Fruit fly (Drosophila melanogaster): ENCODE measurements around the gene lectin-33A.

The lectin-33A gene

dm6 chr2L:10986138-10986537 is 15.7 kb upstream of the lectin-33A start (continued):
- TF ChIP-seq net (GFP tag; optimal IDR thresholded peaks at IDR 0.05) (no peak), CG10631 (GFP tag; optimal IDR thresholded peaks at IDR 0.05) (no peak), fd59A (GFP tag; optimal IDR thresholded peaks at IDR 0.05) (no peak), CG3032 (tag; optimal IDR thresholded peaks at IDR 0.05) (peak; percentile 5), CG6792 (GFP tag; optimal IDR thresholded peaks at IDR 0.05) (no peak), CG15336 (GFP tag; IDR thresholded peaks at IDR 0.05) (peak; percentile 22; the same call in 1 of the 2 replicates), spab (GFP tag; optimal IDR thresholded peaks at IDR 0.05) (no peak), CG32006 (GFP tag; optimal IDR thresholded peaks at IDR 0.05) (no peak), CG6854 (GFP tag; optimal IDR thresholded peaks at IDR 0.05) (no peak), CG6808 (GFP tag; optimal IDR thresholded peaks at IDR 0.05) (no peak), Eip93F (GFP tag; optimal IDR thresholded peaks at IDR 0.05) (no peak), Smox (GFP tag; optimal IDR thresholded peaks at IDR 0.05) (no peak), Eip78C (GFP tag) (peak; percentile 84), lz (GFP tag; optimal IDR thresholded peaks at IDR 0.05) (no peak), CG1621 (tag; optimal IDR thresholded peaks at IDR 0.05) (no peak), CG11762 (GFP tag; optimal IDR thresholded peaks at IDR 0.05; ENCODE audit: insufficient read depth) (peak; percentile 29), acj6 (GFP tag; optimal IDR thresholded peaks at IDR 0.05) (no peak), Blimp-1 (GFP tag; optimal IDR thresholded peaks at IDR 0.05) (no peak), dsx (GFP tag; optimal IDR thresholded peaks at IDR 0.05; ENCODE audit: poor library complexity, severe bottlenecking) (no peak), CG6163 (GFP tag; IDR thresholded peaks at IDR 0.05) (no peak), Hr39 (GFP tag; optimal IDR thresholded peaks at IDR 0.05) (no peak), cyc (GFP tag; optimal IDR thresholded peaks at IDR 0.05) (no peak), Gug (GFP tag; IDR thresholded peaks at IDR 0.05) (no peak), CG34406 (GFP tag; optimal IDR thresholded peaks at IDR 0.05) (no peak), salr (GFP tag; optimal IDR thresholded peaks at IDR 0.05) (no peak), esn (GFP tag; optimal IDR thresholded peaks at IDR 0.05) (no peak), topi (GFP tag; optimal IDR thresholded peaks at IDR 0.05) (no peak), Sox14 (GFP tag; optimal IDR thresholded peaks at IDR 0.05) (no peak), Ets96B (tag; optimal IDR thresholded peaks at IDR 0.05) (peak; percentile 13), Hr38 (GFP tag; optimal IDR thresholded peaks at IDR 0.05) (no peak), ss (GFP tag; optimal IDR thresholded peaks at IDR 0.05) (no peak), pdm3 (GFP tag; optimal IDR thresholded peaks at IDR 0.05) (no peak)

DNA sequence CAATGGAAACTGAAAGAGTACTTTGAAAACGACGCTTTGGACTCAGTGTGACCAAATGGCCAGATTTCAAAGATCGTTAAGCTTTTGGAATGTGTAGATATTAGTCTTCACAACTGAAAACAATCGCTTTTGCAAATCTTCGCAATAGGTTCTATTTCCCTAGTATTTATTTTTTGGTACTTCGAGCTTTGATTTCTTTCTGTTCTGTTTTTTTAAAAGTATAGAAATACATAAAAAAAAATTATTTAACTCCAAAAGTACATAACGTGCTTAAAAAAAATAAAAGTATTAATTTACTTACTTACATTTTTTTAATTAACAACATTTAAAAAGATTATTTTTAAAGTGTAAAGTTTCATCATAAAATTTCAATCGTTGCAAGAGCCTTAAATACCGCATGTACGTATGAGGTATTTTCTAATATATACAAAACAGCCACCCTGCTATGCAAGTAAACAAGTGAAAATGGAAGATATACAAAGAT is 14.5 kb upstream of the lectin-33A start, which contains the start of the genes piwi and CG12253:
Gene piwi, minus strand, starts transcription at position 51 of the 484 bp plus-strand sequence.
Gene CG12253, plus strand, starts transcription at position 437 of the 484 bp plus-strand sequence.
- TF ChIP-seq Hr39 (GFP tag; optimal IDR thresholded peaks at IDR 0.05) (no peak), fd59A (GFP tag; optimal IDR thresholded peaks at IDR 0.05) (peak; percentile 37), Hr38 (GFP tag; optimal IDR thresholded peaks at IDR 0.05) (no peak), Smox (GFP tag; optimal IDR thresholded peaks at IDR 0.05) (no peak), fd85E (GFP tag; optimal IDR thresholded peaks at IDR 0.05) (no peak), svp (GFP tag) (no peak), CG3919 (GFP tag; optimal IDR thresholded peaks at IDR 0.05) (no peak), CG34406 (GFP tag; optimal IDR thresholded peaks at IDR 0.05) (no peak), Sox102F (GFP tag; optimal IDR thresholded peaks at IDR 0.05) (no peak), CG16779 (tag; optimal IDR thresholded peaks at IDR 0.05) (no peak), Ets96B (tag; optimal IDR thresholded peaks at IDR 0.05) (no peak), CG8632 (GFP tag; optimal IDR thresholded peaks at IDR 0.05) (peak; percentile 66), Sox14 (GFP tag; optimal IDR thresholded peaks at IDR 0.05) (no peak), esn (GFP tag; optimal IDR thresholded peaks at IDR 0.05) (peak; percentile 79), Eip93F (GFP tag; optimal IDR thresholded peaks at IDR 0.05) (no peak), lz (GFP tag; optimal IDR thresholded peaks at IDR 0.05) (peak; percentile 66), achi (GFP tag; optimal IDR thresholded peaks at IDR 0.05) (no peak), CG10631 (GFP tag; optimal IDR thresholded peaks at IDR 0.05) (peak; percentile 82), topi (GFP tag; optimal IDR thresholded peaks at IDR 0.05) (peak; percentile 55), CG7368 (GFP tag; optimal IDR thresholded peaks at IDR 0.05) (no peak), CG11902 (GFP tag; optimal IDR thresholded peaks at IDR 0.05) (peak; percentile 18), Gug (GFP tag; IDR thresholded peaks at IDR 0.05) (no peak), vri (GFP tag; optimal IDR thresholded peaks at IDR 0.05) (no peak), CG6163 (GFP tag; IDR thresholded peaks at IDR 0.05) (no peak; the same call in 2 of the 3 replicates), CG32006 (GFP tag; optimal IDR thresholded peaks at IDR 0.05) (no peak), CG8319 (GFP tag; optimal IDR thresholded peaks at IDR 0.05) (no peak), OdsH (GFP tag; optimal IDR thresholded peaks at IDR 0.05) (peak; percentile 81), CG4318 (GFP tag; optimal IDR thresholded peaks at IDR 0.05) (peak; percentile 79), Met (GFP tag; optimal IDR thresholded peaks at IDR 0.05) (peak; percentile 34), CG6808 (GFP tag; optimal IDR thresholded peaks at IDR 0.05) (no peak), ss (GFP tag; optimal IDR thresholded peaks at IDR 0.05) (no peak), spab (GFP tag; optimal IDR thresholded peaks at IDR 0.05) (no peak), cyc (GFP tag; optimal IDR thresholded peaks at IDR 0.05) (peak; percentile 46), Sox15 (GFP tag; optimal IDR thresholded peaks at IDR 0.05) (peak; percentile 63), acj6 (GFP tag; optimal IDR thresholded peaks at IDR 0.05) (peak; percentile 77), CG9139 (GFP tag; optimal IDR thresholded peaks at IDR 0.05) (no peak)
